Worm (Caenorhabditis elegans) whole organism, young adult: ENCODE results near the gene F36G3.1.
"Not testable (repeated sequence)": the region's sequence is repeated elsewhere in the genome, so short reads cannot be mapped to it uniquely, and the experiment has no call there.

Source experiments
- B0035.1 ChIP-seq: sonication (generic microtip); optimal IDR thresholded peaks from 2 replicates; lab custom pipeline; 2016; ENCODE audit warnings: missing genetic modification characterization, mild to moderate bottlenecking, missing compliant biosample characterization, missing genotype, missing genetic modification reagents
- B0336.3 ChIP-seq: fragments of 200-800 bp; sonication (Bioruptor generic); IDR thresholded peaks from 2 replicates; pipeline ENCODE4 v1.3.6; 2022; ENCODE audit warnings: missing genetic modification characterization, missing compliant biosample characterization
- C06A6.2 ChIP-seq: fragments of 200-800 bp; sonication (Bioruptor generic); conservative IDR thresholded peaks from 2 replicates; pipeline ENCODE4 v1.3.6; 2022; ENCODE audit warnings: missing genetic modification characterization, missing compliant biosample characterization
- C17E4.6 ChIP-seq: fragments of 200-800 bp; sonication (Bioruptor generic); IDR thresholded peaks from 2 replicates; pipeline ENCODE4 v1.3.6; 2022; ENCODE audit warnings: missing genetic modification reagents, missing genetic modification characterization, missing compliant biosample characterization
- D2030.7 ChIP-seq: fragments of 200-800 bp; sonication (Bioruptor generic); IDR thresholded peaks from 2 replicates; pipeline ENCODE4 v1.3.6; 2022; ENCODE audit warnings: missing genetic modification reagents, missing genetic modification characterization, missing compliant biosample characterization
- F10E7.11 ChIP-seq: sonication (generic microtip); optimal IDR thresholded peaks from 2 replicates; lab custom pipeline; 2017; ENCODE audit warnings: mild to moderate bottlenecking, missing genetic modification characterization, moderate library complexity, missing compliant biosample characterization
- F22D6.2 ChIP-seq: sonication (generic microtip); optimal IDR thresholded peaks from 2 replicates; lab custom pipeline; 2016; ENCODE audit warnings: mild to moderate bottlenecking, missing genetic modification characterization, missing compliant biosample characterization
- F23B12.7 ChIP-seq: sonication (generic microtip); optimal IDR thresholded peaks from 2 replicates; lab custom pipeline; 2017; ENCODE audit warnings: missing genetic modification characterization, mild to moderate bottlenecking, missing compliant biosample characterization, antibody characterized with exemption, moderate library complexity; ENCODE audit not compliant: insufficient read depth
- F39B2.1 ChIP-seq: fragments of 200-800 bp; sonication (Bioruptor generic); IDR thresholded peaks from 2 replicates; pipeline ENCODE4 v1.3.6; 2022; ENCODE audit warnings: missing genetic modification reagents, missing genetic modification characterization, missing compliant biosample characterization
- F49E8.2 ChIP-seq: sonication (generic microtip); optimal IDR thresholded peaks from 3 replicates; lab custom pipeline; 2017; ENCODE audit warnings: missing genetic modification characterization, mild to moderate bottlenecking, missing compliant biosample characterization, antibody characterized with exemption, moderate library complexity; ENCODE audit not compliant: insufficient read depth
- F55B11.4 ChIP-seq: sonication (generic microtip); optimal IDR thresholded peaks from 2 replicates; lab custom pipeline; 2016; ENCODE audit warnings: missing compliant biosample characterization, missing genetic modification characterization, borderline replicate concordance; ENCODE audit not compliant: insufficient read depth
- F57A8.1 ChIP-seq: fragments of 200-800 bp; sonication (Bioruptor generic); optimal IDR thresholded peaks from 2 replicates; lab custom pipeline; 2018; ENCODE audit warnings: mild to moderate bottlenecking, missing genetic modification characterization, moderate library complexity, missing compliant biosample characterization
- K11D2.4 ChIP-seq: fragments of 200-800 bp; sonication (Bioruptor generic); IDR thresholded peaks from 2 replicates; pipeline ENCODE4 v1.3.6; 2022; ENCODE audit warnings: missing genetic modification reagents, missing genetic modification characterization, missing compliant biosample characterization
- K12H6.12 ChIP-seq: fragments of 200-800 bp; sonication (Bioruptor generic); optimal IDR thresholded peaks from 2 replicates; lab custom pipeline; 2018; ENCODE audit warnings: mild to moderate bottlenecking, missing genetic modification characterization, missing compliant biosample characterization
- Y53F4B.3 ChIP-seq: fragments of 200-800 bp; sonication (Bioruptor generic); IDR thresholded peaks from 2 replicates; pipeline ENCODE4 v1.3.6; 2022; ENCODE audit warnings: missing genetic modification reagents, missing genetic modification characterization, missing compliant biosample characterization
- akir-1 ChIP-seq: fragments of 200-800 bp; sonication (Bioruptor generic); optimal IDR thresholded peaks from 2 replicates; lab custom pipeline; 2018; ENCODE audit warnings: mild to moderate bottlenecking, missing genetic modification characterization, moderate library complexity, missing compliant biosample characterization
- ama-1 ChIP-seq, 3 experiments: fragments of 150-350 bp in 1 of 3; sonication (generic microtip) in 2 of 3; optimal IDR thresholded peaks; 2 replicates each; lab custom pipeline; 2014 to 2018; ENCODE audit warnings: missing biosample characterization in 2 of 3, missing genetic modification characterization in 2 of 3, missing genetic modification reagents in 2 of 3
- atf-7 ChIP-seq: sonication (generic microtip); optimal IDR thresholded peaks from 2 replicates; lab custom pipeline; 2017; ENCODE audit warnings: mild to moderate bottlenecking, missing genetic modification characterization, missing compliant biosample characterization
- athp-1 ChIP-seq: sonication (generic microtip); optimal IDR thresholded peaks from 2 replicates; lab custom pipeline; 2017; ENCODE audit warnings: mild to moderate bottlenecking, missing genetic modification characterization, missing compliant biosample characterization
- attf-3 ChIP-seq: fragments of 200-800 bp; sonication (Bioruptor generic); conservative IDR thresholded peaks from 2 replicates; pipeline ENCODE4 v1.3.6; 2022; ENCODE audit warnings: missing genetic modification reagents, missing genetic modification characterization, missing compliant biosample characterization
- cebp-2 ChIP-seq: fragments of 200-800 bp; sonication (Bioruptor generic); IDR thresholded peaks from 2 replicates; pipeline ENCODE4 v1.3.6; 2022; ENCODE audit warnings: missing genetic modification characterization, missing compliant biosample characterization
- die-1 ChIP-seq: sonication (generic microtip); optimal IDR thresholded peaks from 2 replicates; lab custom pipeline; 2016; ENCODE audit warnings: missing genotype, mild to moderate bottlenecking, missing genetic modification characterization, missing compliant biosample characterization
- dpff-1 ChIP-seq: sonication (generic microtip); optimal IDR thresholded peaks from 2 replicates; lab custom pipeline; 2017; ENCODE audit warnings: mild to moderate bottlenecking, missing genetic modification characterization, missing compliant biosample characterization
- egl-18 ChIP-seq: fragments of 200-800 bp; sonication (Bioruptor generic); IDR thresholded peaks from 2 replicates; pipeline ENCODE4 v1.3.6; 2022; ENCODE audit warnings: missing genetic modification reagents, missing genetic modification characterization, missing compliant biosample characterization
- egrh-3 ChIP-seq: fragments of 200-800 bp; sonication (Bioruptor generic); IDR thresholded peaks from 2 replicates; pipeline ENCODE4 v1.3.6; 2022; ENCODE audit warnings: missing genetic modification reagents, missing genetic modification characterization, missing compliant biosample characterization
- fkh-3 ChIP-seq: sonication (generic microtip); optimal IDR thresholded peaks from 2 replicates; lab custom pipeline; 2016; ENCODE audit warnings: mild to moderate bottlenecking, missing genetic modification characterization, missing compliant biosample characterization
- hlh-26 ChIP-seq: fragments of 200-800 bp; sonication (Bioruptor generic); conservative IDR thresholded peaks from 2 replicates; pipeline ENCODE4 v1.3.6; 2022; ENCODE audit warnings: missing genetic modification reagents, missing genetic modification characterization, missing compliant biosample characterization
- hmg-1.2 ChIP-seq: fragments of 200-800 bp; sonication (Bioruptor generic); IDR thresholded peaks from 2 replicates; pipeline ENCODE4 v1.3.6; 2022; ENCODE audit warnings: missing genetic modification reagents, missing genetic modification characterization, missing compliant biosample characterization
- hrde-1 ChIP-seq: sonication (generic microtip); optimal IDR thresholded peaks from 2 replicates; lab custom pipeline; 2016; ENCODE audit warnings: missing genetic modification characterization, mild to moderate bottlenecking, missing compliant biosample characterization, moderate library complexity, missing genotype, missing genetic modification reagents, borderline replicate concordance
- hsf-1 ChIP-seq: fragments of 200-800 bp; sonication (Bioruptor generic); IDR thresholded peaks from 2 replicates; pipeline ENCODE4 v1.3.6; 2022; ENCODE audit warnings: missing genetic modification reagents, missing genetic modification characterization, missing compliant biosample characterization
- lag-1 ChIP-seq: fragments of 200-800 bp; sonication (Bioruptor generic); IDR thresholded peaks from 2 replicates; pipeline ENCODE4 v1.3.6; 2022; ENCODE audit warnings: missing genetic modification reagents, missing genetic modification characterization, missing compliant biosample characterization
- lin-26 ChIP-seq: fragments of 200-800 bp; sonication (Bioruptor generic); IDR thresholded peaks from 2 replicates; pipeline ENCODE4 v1.3.6; 2022; ENCODE audit warnings: missing genetic modification reagents, missing genetic modification characterization, missing compliant biosample characterization
- lin-54 ChIP-seq: fragments of 200-800 bp; sonication (Bioruptor generic); optimal IDR thresholded peaks from 2 replicates; lab custom pipeline; 2018; ENCODE audit warnings: mild to moderate bottlenecking, missing genetic modification characterization, missing compliant biosample characterization
- mcd-1 ChIP-seq: fragments of 200-800 bp; sonication (Bioruptor generic); IDR thresholded peaks from 2 replicates; pipeline ENCODE4 v1.3.6; 2022; ENCODE audit warnings: missing genetic modification reagents, missing genetic modification characterization, missing compliant biosample characterization
- mes-4 ChIP-seq: sonication (generic microtip); optimal IDR thresholded peaks from 2 replicates; lab custom pipeline; 2016; ENCODE audit warnings: missing genotype, missing genetic modification characterization, missing compliant biosample characterization
- nfyb-1 ChIP-seq: fragments of 200-800 bp; sonication (Bioruptor generic); IDR thresholded peaks from 2 replicates; pipeline ENCODE4 v1.3.6; 2022; ENCODE audit warnings: missing genetic modification reagents, missing genetic modification characterization, missing compliant biosample characterization
- nhr-179 ChIP-seq: sonication (generic microtip); optimal IDR thresholded peaks from 2 replicates; lab custom pipeline; 2016; ENCODE audit warnings: mild to moderate bottlenecking, missing genetic modification characterization, missing compliant biosample characterization
- nhr-27 ChIP-seq: fragments of 200-800 bp; sonication (Bioruptor generic); optimal IDR thresholded peaks from 2 replicates; lab custom pipeline; 2018; ENCODE audit warnings: mild to moderate bottlenecking, missing genetic modification characterization, moderate library complexity, missing compliant biosample characterization
- pbrm-1 ChIP-seq: fragments of 200-800 bp; sonication (Bioruptor generic); IDR thresholded peaks from 2 replicates; pipeline ENCODE4 v1.3.6; 2022; ENCODE audit warnings: missing genetic modification reagents, missing genetic modification characterization, missing compliant biosample characterization
- repo-1 ChIP-seq: sonication (generic microtip); optimal IDR thresholded peaks from 2 replicates; lab custom pipeline; 2017; ENCODE audit warnings: mild to moderate bottlenecking, missing genetic modification characterization, missing compliant biosample characterization
- sdz-38 ChIP-seq: sonication (generic microtip); optimal IDR thresholded peaks from 2 replicates; lab custom pipeline; 2016; ENCODE audit warnings: missing genotype, missing genetic modification characterization, missing compliant biosample characterization
- snpc-3.4 ChIP-seq: sonication (generic microtip); optimal IDR thresholded peaks from 2 replicates; lab custom pipeline; 2017; ENCODE audit warnings: missing genetic modification characterization, mild to moderate bottlenecking, missing compliant biosample characterization, antibody characterized with exemption, moderate library complexity, missing genotype, missing genetic modification reagents
- snpc-4 ChIP-seq, 5 experiments: fragments of 150-350 bp in 1 of 5; sonication (generic microtip) in 4 of 5; optimal IDR thresholded peaks; 2 replicates each; lab custom pipeline; 2014 to 2018; ENCODE audit warnings: missing genetic modification characterization in 5 of 5, missing biosample characterization in 3 of 5, antibody characterized with exemption in 2 of 5, mild to moderate bottlenecking in 2 of 5, missing compliant biosample characterization in 2 of 5, missing genotype in 2 of 5, moderate library complexity in 2 of 5, missing genetic modification reagents in 1 of 5
- zfh-2 ChIP-seq: fragments of 200-800 bp; sonication (Bioruptor generic); conservative IDR thresholded peaks from 2 replicates; pipeline ENCODE4 v1.3.6; 2022; ENCODE audit warnings: missing genetic modification reagents, missing genetic modification characterization, missing compliant biosample characterization
- zim-3 ChIP-seq: sonication (generic microtip); optimal IDR thresholded peaks from 2 replicates; lab custom pipeline; 2017; ENCODE audit warnings: mild to moderate bottlenecking, missing genetic modification characterization, moderate library complexity, missing compliant biosample characterization
- ztf-25 ChIP-seq: fragments of 200-800 bp; sonication (Bioruptor generic); IDR thresholded peaks from 2 replicates; pipeline ENCODE4 v1.3.6; 2022; ENCODE audit warnings: missing genetic modification reagents, missing genetic modification characterization, missing compliant biosample characterization

The F36G3.1 gene

DNA sequence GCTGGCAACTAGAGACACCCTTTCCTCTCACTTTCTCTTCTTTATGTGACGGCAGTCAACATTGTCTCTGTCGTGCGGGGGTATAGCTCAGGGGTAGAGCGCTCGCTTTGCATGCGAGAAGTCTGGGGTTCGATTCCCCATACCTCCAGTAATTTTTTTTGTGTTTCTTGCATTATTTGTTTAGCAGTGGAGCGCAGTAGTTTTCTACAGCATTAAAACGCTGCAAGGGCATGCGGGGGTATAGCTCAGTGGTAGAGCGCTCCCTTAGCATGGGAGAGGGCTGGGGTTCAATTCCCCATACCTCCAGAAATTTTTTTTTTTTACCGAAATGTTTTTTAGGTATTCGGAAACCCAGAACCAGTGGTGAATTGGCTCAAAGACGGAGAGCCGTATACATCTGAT is 45.5 kb downstream of the F36G3.1 start (continued):
- peak; percentile 94 for TF ChIP-seq F23B12.7 (tag; lab: Kevin White, UChicago)
- TF ChIP-seq zim-3, result peak; percentile 91
- peak; percentile 89 for TF ChIP-seq nhr-179
- TF ChIP-seq snpc-3.4 (tag; lab: Kevin White, UChicago), result peak; percentile 86
- peak; percentile 98 for TF ChIP-seq fkh-3 (tag; lab: Kevin White, UChicago)
- peak; percentile 97 for TF ChIP-seq D2030.7 (GFP tag; lab: Robert Waterston, UW)
- peak; percentile 84 for TF ChIP-seq nhr-27 (tag; lab: Kevin White, UChicago)
- peak; percentile 95 for TF ChIP-seq repo-1 (tag; lab: Kevin White, UChicago)
- TF ChIP-seq lag-1 (GFP tag; lab: Robert Waterston, UW), result peak; percentile 93
- peak; percentile 89 for TF ChIP-seq F39B2.1 (GFP tag; lab: Robert Waterston, UW)
- TF ChIP-seq cebp-2 (GFP tag; lab: Robert Waterston, UW), result peak; percentile 98
- peak; percentile 79 for TF ChIP-seq lin-54
- TF ChIP-seq K11D2.4, result peak; percentile 94
- TF ChIP-seq Y53F4B.3 (GFP tag; lab: Robert Waterston, UW), result peak; percentile 90
- peak; percentile 77 for TF ChIP-seq egrh-3 (GFP tag; lab: Robert Waterston, UW)
- TF ChIP-seq egl-18, result peak; percentile 89
- TF ChIP-seq C06A6.2 (GFP tag; lab: Robert Waterston, UW), result peak; percentile 87
- TF ChIP-seq nfyb-1 (GFP tag; lab: Robert Waterston, UW), result peak; percentile 97
- peak; percentile 86 for TF ChIP-seq C17E4.6 (GFP tag; lab: Robert Waterston, UW)
- peak; percentile 57 for TF ChIP-seq F22D6.2
- TF ChIP-seq zfh-2 (GFP tag; lab: Robert Waterston, UW), result peak; percentile 86
- peak; percentile 76 for TF ChIP-seq attf-3 (GFP tag; lab: Robert Waterston, UW)
- peak; percentile 87 for TF ChIP-seq atf-7 (tag; lab: Kevin White, UChicago)
- peak; percentile 49 for TF ChIP-seq F49E8.2
- TF ChIP-seq snpc-4 (GFP tag; optimal IDR thresholded peaks at IDR 0.05; lab: Kevin White, UChicago), result peak; percentile 84
- TF ChIP-seq snpc-4 (tag; optimal IDR thresholded peaks at IDR 0.05; lab: Kevin White, UChicago), result peak in 2 of 4 experiments; percentile 82 to 89
- TF ChIP-seq B0336.3, result peak; percentile 90
- TF ChIP-seq F57A8.1 (GFP tag; lab: Kevin White, UChicago), result peak; percentile 97
- peak; percentile 98 for TF ChIP-seq die-1 (tag; lab: Kevin White, UChicago)
- TF ChIP-seq hlh-26 (GFP tag; lab: Robert Waterston, UW), result peak; percentile 52; the same call in 1 of the 2 replicates
- TF ChIP-seq K12H6.12 (tag; lab: Kevin White, UChicago), result peak; percentile 86
- peak; percentile 94 for TF ChIP-seq mes-4 (tag; lab: Kevin White, UChicago)
- TF ChIP-seq F10E7.11 (tag; lab: Kevin White, UChicago), result peak; percentile 93
- TF ChIP-seq ama-1 (optimal IDR thresholded peaks at IDR 0.05; lab: Kevin White, UChicago), result not testable (repeated sequence)
- peak in 1 of 2 experiments; percentile 83 for TF ChIP-seq ama-1 (GFP tag; optimal IDR thresholded peaks at IDR 0.05; lab: Kevin White, UChicago)
- peak; percentile 74 for TF ChIP-seq sdz-38 (tag; lab: Kevin White, UChicago)
- peak; percentile 97 for TF ChIP-seq ztf-25
- TF ChIP-seq hrde-1 (tag; lab: Kevin White, UChicago), result peak; percentile 95
- TF ChIP-seq hmg-1.2 (GFP tag; lab: Robert Waterston, UW), result peak; percentile 94
- TF ChIP-seq athp-1 (tag; lab: Kevin White, UChicago), result peak; percentile 93
- TF ChIP-seq pbrm-1 (GFP tag; lab: Robert Waterston, UW), result peak; percentile 97
- TF ChIP-seq B0035.1, result peak; percentile 85
- TF ChIP-seq mcd-1, result peak; percentile 84
- peak; percentile 45 for TF ChIP-seq F55B11.4 (tag; lab: Kevin White, UChicago)
- TF ChIP-seq dpff-1 (tag; lab: Kevin White, UChicago), result peak; percentile 67
- peak; percentile 84 for TF ChIP-seq akir-1 (GFP tag; lab: Kevin White, UChicago)
- 0 out of 2 replicates have a peak, but pooled peaks have one; percentile 68 for TF ChIP-seq hsf-1 (GFP tag; lab: Robert Waterston, UW)
- TF ChIP-seq lin-26 (GFP tag; lab: Robert Waterston, UW), result peak; percentile 99
